Worm (Caenorhabditis elegans) whole organism, L2 larva: ENCODE data around the gene cdc-50.B.

Experiments
- C34F6.9 ChIP-seq: fragments of 150-350 bp; optimal IDR thresholded peaks from 2 replicates; lab custom pipeline; 2014; ENCODE audit warnings: missing biosample characterization, missing genetic modification characterization
- F13H6.1 ChIP-seq: sonication (generic microtip); optimal IDR thresholded peaks from 2 replicates; lab custom pipeline; 2016; ENCODE audit warnings: missing genetic modification characterization, missing compliant biosample characterization
- R02D3.7 ChIP-seq: fragments of 150-350 bp; optimal IDR thresholded peaks from 2 replicates; lab custom pipeline; 2014; ENCODE audit warnings: missing biosample characterization, missing genetic modification characterization
- Y55F3AM.14 ChIP-seq: fragments of 200-800 bp; sonication (Bioruptor generic); optimal IDR thresholded peaks from 2 replicates; lab custom pipeline; 2018; ENCODE audit warnings: mild to moderate bottlenecking, missing genetic modification characterization, missing compliant biosample characterization
- alr-1 ChIP-seq: fragments of 150-350 bp; optimal IDR thresholded peaks from 2 replicates; lab custom pipeline; 2014; ENCODE audit warnings: missing biosample characterization, missing genetic modification characterization
- aly-2 ChIP-seq: fragments of 150-350 bp; optimal IDR thresholded peaks from 2 replicates; lab custom pipeline; 2014; ENCODE audit warnings: missing biosample characterization, missing genetic modification characterization
- ama-1 ChIP-seq: fragments of 150-350 bp; optimal IDR thresholded peaks from 2 replicates; lab custom pipeline; 2018; ENCODE audit warnings: inconsistent platforms
- blmp-1 ChIP-seq: sonication (generic microtip); optimal IDR thresholded peaks from 2 replicates; lab custom pipeline; 2017; ENCODE audit warnings: missing genetic modification characterization, mild to moderate bottlenecking, missing compliant biosample characterization, antibody characterized with exemption, moderate library complexity; ENCODE audit not compliant: insufficient read depth
- ceh-82 ChIP-seq: fragments of 150-350 bp; optimal IDR thresholded peaks from 2 replicates; lab custom pipeline; 2014; ENCODE audit warnings: missing biosample characterization, missing genetic modification characterization
- crh-2 ChIP-seq: sonication (generic microtip); optimal IDR thresholded peaks from 2 replicates; lab custom pipeline; 2017; ENCODE audit warnings: missing biosample characterization, missing genetic modification characterization
- dmd-4 ChIP-seq: sonication (generic microtip); optimal IDR thresholded peaks from 2 replicates; lab custom pipeline; 2017; ENCODE audit warnings: missing biosample characterization, missing genetic modification characterization
- egl-27 ChIP-seq: sonication (generic microtip); optimal IDR thresholded peaks from 3 replicates; lab custom pipeline; 2017; ENCODE audit warnings: missing biosample characterization, missing genetic modification reagents, missing genetic modification characterization
- elt-1 ChIP-seq: fragments of 150-350 bp; optimal IDR thresholded peaks from 2 replicates; lab custom pipeline; 2014; ENCODE audit warnings: missing biosample characterization, missing genetic modification characterization
- elt-3 ChIP-seq: sonication (generic microtip); optimal IDR thresholded peaks from 2 replicates; lab custom pipeline; 2017; ENCODE audit warnings: missing biosample characterization, missing genetic modification characterization
- fos-1 ChIP-seq: fragments of 150-350 bp; optimal IDR thresholded peaks from 2 replicates; lab custom pipeline; 2014; ENCODE audit warnings: missing biosample characterization, missing genetic modification characterization
- gmeb-1 ChIP-seq: fragments of 150-350 bp; optimal IDR thresholded peaks from 2 replicates; lab custom pipeline; 2014; ENCODE audit warnings: missing biosample characterization, missing genetic modification characterization
- lin-11 ChIP-seq: fragments of 150-350 bp; sonication (generic microtip); optimal IDR thresholded peaks from 2 replicates; lab custom pipeline; 2014; ENCODE audit warnings: missing biosample characterization, missing genetic modification characterization, inconsistent platforms, mixed read lengths
- lin-13 ChIP-seq: fragments of 150-350 bp; optimal IDR thresholded peaks from 2 replicates; lab custom pipeline; 2014; ENCODE audit warnings: missing biosample characterization, missing genetic modification reagents, missing genetic modification characterization
- lin-39 ChIP-seq: fragments of 150-350 bp; optimal IDR thresholded peaks from 2 replicates; lab custom pipeline; 2014; ENCODE audit warnings: missing biosample characterization, missing genetic modification reagents, missing genetic modification characterization
- lsy-2 ChIP-seq, 2 experiments: fragments of 150-350 bp in 1 of 2; sonication (generic microtip) in 1 of 2; optimal IDR thresholded peaks; 2 replicates each; lab custom pipeline; 2014 to 2017; ENCODE audit warnings: missing biosample characterization in 2 of 2, missing genetic modification characterization in 2 of 2
- mab-5 ChIP-seq: fragments of 150-350 bp; optimal IDR thresholded peaks from 2 replicates; lab custom pipeline; 2014; ENCODE audit warnings: missing biosample characterization, missing genetic modification characterization
- mbf-1 ChIP-seq: sonication (generic microtip); optimal IDR thresholded peaks from 2 replicates; lab custom pipeline; 2017; ENCODE audit warnings: missing biosample characterization, missing genetic modification characterization
- mdl-1 ChIP-seq, 2 experiments: fragments of 150-350 bp in 1 of 2; sonication (generic microtip) in 1 of 2; optimal IDR thresholded peaks; 2 replicates each; lab custom pipeline; 2017; ENCODE audit warnings: missing biosample characterization in 2 of 2, missing genetic modification characterization in 2 of 2
- nhr-10 ChIP-seq: sonication (generic microtip); optimal IDR thresholded peaks from 2 replicates; lab custom pipeline; 2017; ENCODE audit warnings: missing biosample characterization, missing genetic modification characterization
- nhr-11 ChIP-seq: fragments of 150-350 bp; optimal IDR thresholded peaks from 2 replicates; lab custom pipeline; 2014; ENCODE audit warnings: missing biosample characterization, missing genetic modification characterization
- nhr-12 ChIP-seq: fragments of 150-350 bp; optimal IDR thresholded peaks from 2 replicates; lab custom pipeline; 2014; ENCODE audit warnings: missing biosample characterization, missing genetic modification characterization
- nhr-129 ChIP-seq: fragments of 150-350 bp; optimal IDR thresholded peaks from 2 replicates; lab custom pipeline; 2014; ENCODE audit warnings: missing biosample characterization, missing genetic modification characterization
- nhr-21 ChIP-seq: fragments of 150-350 bp; optimal IDR thresholded peaks from 2 replicates; lab custom pipeline; 2014; ENCODE audit warnings: missing biosample characterization, missing genetic modification characterization
- nhr-237 ChIP-seq: fragments of 150-350 bp; optimal IDR thresholded peaks from 2 replicates; lab custom pipeline; 2014; ENCODE audit warnings: missing biosample characterization, missing genetic modification characterization
- nhr-25 ChIP-seq: fragments of 150-350 bp; sonication (generic microtip); optimal IDR thresholded peaks from 3 replicates; lab custom pipeline; 2014; ENCODE audit warnings: missing biosample characterization, missing genetic modification characterization
- nhr-6 ChIP-seq: fragments of 150-350 bp; optimal IDR thresholded peaks from 2 replicates; lab custom pipeline; 2014; ENCODE audit warnings: missing biosample characterization, missing genetic modification characterization
- nhr-77 ChIP-seq: fragments of 150-350 bp; optimal IDR thresholded peaks from 2 replicates; lab custom pipeline; 2014; ENCODE audit warnings: missing biosample characterization, missing genetic modification characterization
- sem-4 ChIP-seq: fragments of 150-350 bp; optimal IDR thresholded peaks from 2 replicates; lab custom pipeline; 2014; ENCODE audit warnings: missing biosample characterization, missing genetic modification reagents, missing genetic modification characterization
- skn-1 ChIP-seq: sonication (generic microtip); optimal IDR thresholded peaks from 2 replicates; lab custom pipeline; 2017; ENCODE audit warnings: missing biosample characterization, missing genetic modification characterization
- sma-9 ChIP-seq, 2 experiments: fragments of 150-350 bp in 1 of 2; sonication (generic microtip) in 1 of 2; optimal IDR thresholded peaks; 2 replicates each; lab custom pipeline; 2014 to 2016; ENCODE audit warnings: missing genetic modification characterization in 2 of 2, mild to moderate bottlenecking in 1 of 2, missing biosample characterization in 1 of 2, missing compliant biosample characterization in 1 of 2, missing genetic modification reagents in 1 of 2, moderate library complexity in 1 of 2
- unc-39 ChIP-seq: fragments of 150-350 bp; optimal IDR thresholded peaks from 2 replicates; lab custom pipeline; 2014; ENCODE audit warnings: missing biosample characterization, missing genetic modification characterization
- unc-55 ChIP-seq: fragments of 150-350 bp; sonication (generic microtip); optimal IDR thresholded peaks from 3 replicates; lab custom pipeline; 2014; ENCODE audit warnings: missing biosample characterization, missing genetic modification reagents, missing genetic modification characterization
- unc-62 ChIP-seq: fragments of 150-350 bp; optimal IDR thresholded peaks from 2 replicates; lab custom pipeline; 2014; ENCODE audit warnings: missing biosample characterization, missing genetic modification reagents, missing genetic modification characterization
- zag-1 ChIP-seq: fragments of 150-350 bp; optimal IDR thresholded peaks from 2 replicates; lab custom pipeline; 2014; ENCODE audit warnings: missing biosample characterization, missing genetic modification characterization
- ztf-1 ChIP-seq: fragments of 200-800 bp; sonication (Bioruptor generic); conservative IDR thresholded peaks from 2 replicates; pipeline ENCODE4 v1.3.6; 2022; ENCODE audit warnings: missing genetic modification characterization, missing compliant biosample characterization
- ztf-11 ChIP-seq: sonication (generic microtip); optimal IDR thresholded peaks from 2 replicates; lab custom pipeline; 2017; ENCODE audit warnings: missing biosample characterization, missing genetic modification characterization
- ztf-4 ChIP-seq: fragments of 150-350 bp; optimal IDR thresholded peaks from 2 replicates; lab custom pipeline; 2014; ENCODE audit warnings: missing biosample characterization, missing genetic modification characterization

cdc-50.B gene

DNA sequence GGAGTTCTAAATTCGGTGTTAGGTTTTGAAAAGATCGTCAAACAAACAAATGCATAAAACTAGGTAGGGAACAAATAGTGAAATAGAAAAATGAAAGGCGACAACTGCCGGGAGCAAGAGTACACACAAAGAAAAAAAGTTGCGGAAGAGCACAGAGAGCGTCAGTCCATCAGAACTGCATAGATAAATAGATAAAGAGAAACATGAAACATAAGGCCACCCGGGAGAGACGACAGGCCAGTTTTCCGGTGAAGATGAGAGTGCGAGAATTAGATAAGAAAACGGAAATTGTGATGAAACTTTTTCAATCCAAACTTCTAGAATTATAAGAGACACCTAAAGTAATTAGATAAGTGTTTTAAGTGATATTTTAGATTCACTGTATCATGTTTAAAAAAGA, 6.9 kb upstream of the cdc-50.B start:
- TF ChIP-seq ceh-82 (tag; lab: Kevin White, UChicago) (no peak), elt-3 (tag; lab: Kevin White, UChicago) (no peak), skn-1 (no peak), mdl-1 (tag; optimal IDR thresholded peaks at IDR 0.05; lab: Kevin White, UChicago) (no peak), nhr-237 (tag; lab: Kevin White, UChicago) (no peak), nhr-77 (tag; lab: Kevin White, UChicago) (no peak), nhr-25 (tag; lab: Kevin White, UChicago) (no peak), Y55F3AM.14 (GFP tag; lab: Kevin White, UChicago) (no peak), nhr-6 (tag; lab: Kevin White, UChicago) (no peak), sma-9 (GFP tag; optimal IDR thresholded peaks at IDR 0.05; lab: Kevin White, UChicago) (peak; percentile 14), sma-9 (tag; optimal IDR thresholded peaks at IDR 0.05; lab: Kevin White, UChicago) (no peak), unc-39 (no peak), R02D3.7 (tag; lab: Kevin White, UChicago) (no peak), nhr-11 (tag; lab: Kevin White, UChicago) (no peak), F13H6.1 (peak; percentile 64), nhr-129 (tag; lab: Kevin White, UChicago) (peak; percentile 26), ztf-11 (no peak), unc-55 (GFP tag; lab: Kevin White, UChicago) (peak; percentile 12), nhr-21 (no peak), sem-4 (tag; lab: Kevin White, UChicago) (no peak), nhr-10 (no peak), gmeb-1 (tag; lab: Kevin White, UChicago) (no peak), lin-39 (tag; lab: Kevin White, UChicago) (no peak), crh-2 (tag; lab: Kevin White, UChicago) (peak; percentile 35), unc-62 (GFP tag; lab: Kevin White, UChicago) (no peak), fos-1 (tag; lab: Kevin White, UChicago) (peak; percentile 90), egl-27 (tag; lab: Kevin White, UChicago) (no peak), ztf-1 (GFP tag; lab: Robert Waterston, UW) (no peak), zag-1 (no peak), mab-5 (tag; lab: Kevin White, UChicago) (no peak), alr-1 (tag; lab: Kevin White, UChicago) (no peak), dmd-4 (no peak), ama-1 (lab: Kevin White, UChicago) (no peak), mbf-1 (tag; lab: Kevin White, UChicago) (no peak), aly-2 (tag; lab: Kevin White, UChicago) (no peak), blmp-1 (tag; lab: Kevin White, UChicago) (no peak), lsy-2 (tag; optimal IDR thresholded peaks at IDR 0.05; lab: Kevin White, UChicago) (no peak), ztf-4 (no peak), C34F6.9 (tag; lab: Kevin White, UChicago) (peak; percentile 7), lin-11 (tag; lab: Kevin White, UChicago) (no peak), nhr-12 (tag; lab: Kevin White, UChicago) (no peak), elt-1 (no peak)

- peak; percentile 85 for TF ChIP-seq unc-55 (GFP tag; lab: Kevin White, UChicago)
- peak; percentile 50 for TF ChIP-seq zag-1
- TF ChIP-seq nhr-25 (tag; lab: Kevin White, UChicago): no peak
- no peak for TF ChIP-seq gmeb-1 (tag; lab: Kevin White, UChicago)
- TF ChIP-seq ama-1 (lab: Kevin White, UChicago): no peak
- peak; percentile 37 for TF ChIP-seq nhr-129 (tag; lab: Kevin White, UChicago)
- TF ChIP-seq lin-13 (GFP tag; lab: Kevin White, UChicago): peak; percentile 34
- TF ChIP-seq crh-2 (tag; lab: Kevin White, UChicago): peak; percentile 50
- TF ChIP-seq C34F6.9 (tag; lab: Kevin White, UChicago): peak; percentile 54
- peak; percentile 26 for TF ChIP-seq fos-1 (tag; lab: Kevin White, UChicago)
- peak in 1 of 2 experiments; percentile 64 for TF ChIP-seq lsy-2 (tag; optimal IDR thresholded peaks at IDR 0.05; lab: Kevin White, UChicago)
These were observed 6.0 kb upstream of the cdc-50.B start for ce11 chrIV:8758620-8759019.
